Fruit fly (Drosophila melanogaster) whole organism, larva: Measurements from ENCODE around the gene Sil1.

Experiments
- noc ChIP-seq: fragments of 200-800 bp; sonication (Bioruptor generic); optimal IDR thresholded peaks from 3 replicates; lab custom pipeline; 2019; ENCODE audit warnings: missing biosample characterization, mild to moderate bottlenecking, missing genetic modification characterization, moderate library complexity

Sil1 gene

DNA sequence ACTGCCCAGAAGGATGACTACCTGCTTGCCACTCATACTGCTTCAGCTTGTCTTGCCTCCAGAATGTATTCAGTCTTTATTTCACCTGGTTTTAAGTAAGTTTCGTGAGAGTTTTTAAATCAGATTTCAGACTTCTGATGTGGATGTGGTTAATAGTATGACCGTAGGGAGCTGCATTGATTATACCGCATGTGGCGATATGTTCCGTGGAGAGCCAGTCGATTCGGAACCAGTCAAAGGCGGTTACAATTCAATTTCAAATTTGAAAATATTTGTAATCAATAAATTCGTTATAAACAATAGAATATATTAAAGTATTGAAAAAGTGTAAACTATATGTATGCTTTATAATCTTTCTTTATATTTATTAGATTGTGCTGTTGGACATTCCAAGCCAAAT is at the start of gene Sil1:
Gene Sil1 (minus strand): TSS at position 168 of the 400 bp plus-strand sequence.
- no peak for TF ChIP-seq noc

DNA sequence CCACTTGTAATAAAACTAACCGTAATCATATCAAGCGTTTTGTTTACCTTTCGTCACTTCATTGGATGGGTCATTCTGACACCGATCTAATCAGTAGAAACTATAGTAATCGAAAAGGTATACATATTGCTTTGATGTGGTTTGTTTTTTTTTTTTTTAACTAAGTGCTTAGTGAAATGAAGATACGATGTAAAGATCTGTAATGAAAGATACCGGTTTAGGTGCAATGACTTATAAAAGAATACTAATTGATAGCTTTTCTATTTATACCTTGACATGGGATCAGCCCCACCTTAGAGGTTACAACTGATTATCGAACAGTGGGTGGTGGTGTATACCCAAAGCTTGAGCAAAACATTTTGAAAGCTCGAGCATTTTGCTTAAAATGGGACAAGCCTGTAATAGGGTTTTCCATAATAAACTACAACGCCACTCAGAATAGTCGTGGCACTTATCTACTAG is 47.9 kb upstream of the Sil1 start, which contains the start of gene CG31300:
Gene CG31300 (plus strand): TSS at position 412 of the 462 bp plus-strand sequence.
- TF ChIP-seq noc = no peak

DNA sequence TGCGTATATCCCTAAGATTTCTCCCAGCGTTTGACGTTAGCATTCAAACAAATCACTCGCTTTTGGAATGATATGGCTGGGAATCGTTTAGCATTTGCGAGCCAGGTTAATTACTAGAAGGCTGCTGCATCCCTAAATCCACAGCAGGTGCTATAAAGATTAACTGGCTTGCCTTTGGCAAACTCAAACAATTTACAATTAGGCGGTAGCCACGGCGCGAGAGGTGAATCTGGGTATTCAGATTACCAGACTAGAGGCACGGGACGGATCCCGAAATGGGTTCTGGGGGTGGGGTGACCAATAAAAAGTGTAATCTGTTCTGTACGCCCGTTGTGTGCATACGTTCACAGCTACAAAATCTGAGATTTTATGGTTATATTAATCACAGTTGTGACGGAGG is 45.8 kb upstream of the Sil1 start, which contains the start of gene CG11892:
Gene CG11892 (plus strand): TSS at position 384 of the 400 bp plus-strand sequence.
- peak; percentile 84 for TF ChIP-seq noc

DNA sequence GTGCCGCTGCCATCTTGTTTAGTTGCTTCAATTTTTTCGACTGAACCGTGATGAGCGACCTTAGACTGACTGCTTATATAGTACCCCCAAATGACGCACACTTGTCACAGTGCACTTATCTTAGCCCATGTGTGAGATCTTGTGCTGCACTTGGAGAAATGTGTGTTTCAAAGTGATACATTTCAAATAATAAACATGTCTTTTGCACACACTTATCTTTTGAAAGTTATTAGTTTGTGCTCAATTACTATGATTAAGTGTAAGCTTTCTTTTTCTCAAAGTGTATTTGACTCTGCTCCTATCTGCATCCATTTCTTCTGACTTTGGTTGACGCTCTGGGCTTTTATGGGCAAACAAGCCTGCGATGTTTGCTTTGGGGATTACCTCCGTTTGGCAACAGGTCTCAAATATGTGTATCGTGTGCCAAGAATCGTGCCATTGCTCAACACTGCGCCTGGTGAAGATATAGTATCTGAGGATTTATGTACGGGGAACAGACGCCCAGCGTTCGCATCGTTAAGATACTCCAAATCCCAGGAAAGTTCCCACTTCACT is 44.5 kb upstream of the Sil1 start, which contains the start of gene CG10514:
Gene CG10514 (minus strand): TSS at position 51 of the 555 bp plus-strand sequence.
- TF ChIP-seq noc = peak; percentile 65

DNA sequence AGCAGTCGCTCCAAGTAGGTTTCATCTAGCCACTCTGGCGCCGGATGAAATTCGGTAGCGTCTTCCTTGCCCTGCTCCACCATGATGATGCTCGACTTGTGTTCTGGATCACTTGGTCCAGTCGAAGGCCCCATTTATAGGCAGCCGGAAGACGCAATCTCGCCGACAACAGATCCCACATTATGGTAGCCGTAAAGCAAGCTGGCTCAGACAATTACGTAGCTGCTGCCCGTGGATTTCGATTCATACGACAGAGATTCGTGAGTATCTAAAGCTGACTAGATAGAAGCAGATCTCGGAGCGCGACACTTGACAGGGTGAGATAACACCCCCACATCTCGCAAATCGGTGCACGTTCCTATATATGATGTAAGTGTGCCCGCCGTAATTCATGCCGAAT is 41.8 kb upstream of the Sil1 start, which contains the start of gene CG10513:
Gene CG10513 (minus strand): TSS at position 101 of the 400 bp plus-strand sequence.
- TF ChIP-seq noc = no peak

DNA sequence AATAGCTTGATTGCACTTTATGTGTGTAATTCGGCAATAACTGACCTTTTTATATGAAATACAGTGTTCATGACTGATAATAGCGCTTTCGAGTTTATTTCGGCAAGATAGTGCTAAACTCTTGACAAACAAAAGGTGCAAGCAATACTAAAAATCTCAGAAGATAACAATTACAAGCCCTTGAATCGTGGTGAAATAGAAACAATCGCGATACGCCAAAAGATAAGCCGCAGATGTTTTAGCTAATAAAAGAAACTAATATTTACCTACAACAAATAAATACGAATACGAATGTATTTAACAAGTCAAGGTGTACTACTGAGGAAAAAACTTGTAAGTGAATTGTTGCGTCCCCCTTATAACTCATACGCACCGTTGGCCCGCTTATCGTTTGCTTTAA is 39.9 kb upstream of the Sil1 start:
- TF ChIP-seq noc = peak; percentile 48

DNA sequence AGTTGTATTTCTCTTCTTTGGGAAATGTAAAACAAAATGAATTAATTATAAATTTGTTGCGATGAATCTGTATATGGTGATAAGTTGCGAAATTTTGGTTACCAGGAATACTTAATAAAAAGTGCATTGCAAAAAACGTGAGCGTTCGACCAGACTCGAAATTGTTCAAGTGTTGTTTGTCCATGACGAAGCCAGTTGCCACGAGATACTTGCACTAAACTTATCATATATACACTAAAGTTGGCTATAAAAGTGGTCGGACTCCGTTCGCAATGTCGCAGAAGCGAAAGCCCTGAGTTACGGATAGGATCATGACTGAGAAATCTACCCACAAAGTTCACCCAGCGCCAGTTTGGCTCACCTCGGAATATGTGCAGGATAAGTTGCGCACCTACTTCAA is 38.2 kb upstream of the Sil1 start, which contains the start of gene CG11878:
Gene CG11878 (plus strand): TSS at position 301 of the 400 bp plus-strand sequence.
- no peak for TF ChIP-seq noc

DNA sequence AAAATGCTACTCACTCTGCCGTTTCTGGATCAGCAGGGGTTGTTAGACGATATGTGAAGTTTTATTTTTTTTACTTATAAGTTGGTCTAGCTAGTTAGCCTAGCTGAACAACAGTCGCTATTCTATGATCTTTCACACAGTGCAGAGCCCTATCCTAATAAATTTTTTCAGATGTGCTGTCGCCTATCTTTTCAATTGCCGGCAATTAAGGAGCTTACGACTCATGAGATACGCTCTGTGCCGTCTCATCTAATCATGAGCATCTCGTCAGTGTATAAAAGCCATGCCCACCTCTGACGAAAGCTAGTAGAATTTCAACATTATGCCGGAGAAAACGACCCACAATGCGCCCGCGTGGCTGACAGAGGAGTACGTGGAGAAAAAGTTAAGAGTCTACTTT is 34.6 kb upstream of the Sil1 start, which contains the start of the genes CG11889 and CG11891:
Gene CG11889 (plus strand): TSS at position 301 of the 400 bp plus-strand sequence.
Gene CG11891 (plus strand): TSS at position 301 of the 400 bp plus-strand sequence.
- peak; percentile 9 for TF ChIP-seq noc

DNA sequence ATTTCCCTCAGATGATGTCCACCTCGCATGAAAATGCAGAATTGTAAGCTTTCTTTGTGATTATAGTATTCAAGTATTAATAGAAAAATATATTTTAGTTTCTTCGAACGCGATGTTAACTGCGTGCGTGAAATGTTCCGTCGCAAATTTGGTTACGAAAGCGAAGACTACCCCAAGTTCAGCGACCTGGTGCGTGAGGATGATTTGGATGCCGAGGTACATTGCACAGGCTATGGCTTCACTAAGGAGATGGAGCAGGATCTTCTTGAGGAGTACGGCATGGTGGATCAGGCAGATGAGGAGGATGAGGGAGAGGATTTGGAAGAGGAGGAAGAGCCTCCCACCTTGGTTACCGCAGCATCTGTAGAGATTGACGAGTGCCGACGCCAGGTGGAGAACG is 31.4 kb upstream of the Sil1 start:
- no peak for TF ChIP-seq noc

DNA sequence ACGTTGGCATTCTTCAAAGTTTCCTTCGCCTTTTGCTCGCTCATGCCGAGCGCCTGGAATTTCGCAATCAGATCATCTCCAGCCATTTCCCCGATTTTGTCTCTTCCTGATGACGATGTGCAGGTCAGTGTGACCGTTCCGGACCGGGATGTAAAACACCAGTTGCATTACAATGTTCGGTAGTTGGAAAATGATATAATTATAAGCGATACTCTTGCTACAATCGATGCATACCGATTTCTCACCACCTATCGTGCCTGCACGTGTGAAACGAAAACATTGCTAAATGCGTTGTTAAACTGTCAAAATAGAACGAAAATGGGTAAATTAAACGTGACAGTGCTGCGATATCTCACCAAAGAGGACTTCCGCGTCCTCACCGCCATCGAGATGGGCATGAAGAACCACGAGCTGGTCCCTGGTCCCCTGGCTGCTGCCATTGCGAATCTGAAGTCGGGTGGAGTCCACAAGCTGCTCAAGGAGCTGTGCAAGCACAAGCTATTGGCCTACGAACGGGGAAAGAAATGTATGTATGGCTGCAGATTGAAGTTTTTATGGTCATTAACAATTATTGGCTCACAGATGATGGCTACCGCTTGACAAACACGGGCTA is 30.4 kb upstream of the Sil1 start, which contains the start of the genes GlnRS and RIOK2:
Gene GlnRS (minus strand): TSS at position 133 of the 613 bp plus-strand sequence.
Gene RIOK2 (plus strand): TSS at position 256 of the 613 bp plus-strand sequence.
- peak; percentile 5 for TF ChIP-seq noc

DNA sequence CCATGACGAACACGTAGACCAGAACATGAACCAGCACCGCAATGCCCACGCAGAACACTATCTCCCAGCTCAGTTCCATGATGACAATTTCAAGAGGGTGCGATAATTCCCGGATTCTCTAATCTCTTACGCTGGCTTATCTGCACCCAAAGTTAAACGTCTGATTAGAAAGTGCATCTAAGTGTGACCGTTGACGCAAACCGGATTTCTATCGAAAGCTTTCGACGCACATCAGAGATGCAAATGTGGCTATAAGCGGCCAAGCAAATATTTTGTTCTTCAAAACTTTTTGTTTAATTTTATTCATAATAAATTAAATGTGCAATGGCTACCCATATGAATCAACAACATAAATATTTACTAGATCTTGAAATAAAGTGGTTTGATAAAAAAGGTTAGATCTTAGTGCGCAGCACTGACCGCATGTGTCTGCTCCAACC is 27.0 kb upstream of the Sil1 start, which contains the start of the genes Kdsr and CG11858:
Gene Kdsr (minus strand): TSS at position 177 of the 440 bp plus-strand sequence.
Gene CG11858 (plus strand): TSS at position 420 of the 440 bp plus-strand sequence.
- peak; percentile 79 for TF ChIP-seq noc

DNA sequence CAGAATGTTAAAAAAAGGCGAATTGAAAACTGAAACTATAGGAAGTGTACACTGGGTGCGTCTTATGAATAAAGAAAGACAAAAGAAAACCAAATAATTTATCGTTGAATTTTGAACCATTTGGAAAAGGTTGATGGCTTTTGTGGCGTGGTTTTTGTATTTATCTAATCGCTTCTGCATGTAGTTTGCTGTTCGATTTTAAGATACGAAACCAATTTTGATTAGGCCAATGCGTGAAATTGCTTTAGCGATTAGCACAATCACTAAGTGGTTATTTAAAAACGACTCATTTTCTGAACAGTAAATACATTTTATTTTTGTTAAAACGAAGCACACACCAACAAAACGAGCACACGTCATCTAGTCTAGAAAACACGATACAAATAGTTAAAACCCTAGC is 25.3 kb upstream of the Sil1 start:
- no peak for TF ChIP-seq noc

DNA sequence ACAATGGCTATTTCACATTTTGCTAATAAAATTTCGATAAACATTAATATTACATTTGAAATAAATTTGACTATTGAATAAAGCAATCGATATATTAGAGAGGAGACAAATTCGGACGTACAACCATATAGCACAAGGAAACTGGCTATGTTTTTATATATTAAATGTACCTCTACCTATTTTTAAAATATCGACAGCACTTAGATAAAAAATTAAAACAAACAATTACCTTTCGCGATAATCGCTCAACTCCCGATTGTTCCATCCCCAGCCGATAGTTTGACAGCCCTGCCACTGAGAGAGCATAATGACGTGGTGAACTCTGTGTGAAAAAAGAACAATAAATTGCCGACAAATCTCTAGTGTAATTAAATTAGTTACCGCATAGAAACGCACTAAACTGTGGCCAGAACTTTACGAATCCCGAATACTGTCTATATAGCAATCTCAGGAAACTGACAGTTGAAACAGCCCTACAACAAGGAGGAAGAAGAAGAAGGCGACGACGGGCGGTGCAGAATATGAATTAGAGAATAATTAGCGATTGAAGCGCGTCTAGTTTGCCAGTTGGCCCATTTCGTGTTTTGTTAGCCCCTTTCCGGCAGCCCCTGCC is 23.4 kb upstream of the Sil1 start, which contains the start of gene CG11857:
Gene CG11857 (plus strand): TSS at position 271 of the 613 bp plus-strand sequence.
- TF ChIP-seq noc = peak; percentile 95

DNA sequence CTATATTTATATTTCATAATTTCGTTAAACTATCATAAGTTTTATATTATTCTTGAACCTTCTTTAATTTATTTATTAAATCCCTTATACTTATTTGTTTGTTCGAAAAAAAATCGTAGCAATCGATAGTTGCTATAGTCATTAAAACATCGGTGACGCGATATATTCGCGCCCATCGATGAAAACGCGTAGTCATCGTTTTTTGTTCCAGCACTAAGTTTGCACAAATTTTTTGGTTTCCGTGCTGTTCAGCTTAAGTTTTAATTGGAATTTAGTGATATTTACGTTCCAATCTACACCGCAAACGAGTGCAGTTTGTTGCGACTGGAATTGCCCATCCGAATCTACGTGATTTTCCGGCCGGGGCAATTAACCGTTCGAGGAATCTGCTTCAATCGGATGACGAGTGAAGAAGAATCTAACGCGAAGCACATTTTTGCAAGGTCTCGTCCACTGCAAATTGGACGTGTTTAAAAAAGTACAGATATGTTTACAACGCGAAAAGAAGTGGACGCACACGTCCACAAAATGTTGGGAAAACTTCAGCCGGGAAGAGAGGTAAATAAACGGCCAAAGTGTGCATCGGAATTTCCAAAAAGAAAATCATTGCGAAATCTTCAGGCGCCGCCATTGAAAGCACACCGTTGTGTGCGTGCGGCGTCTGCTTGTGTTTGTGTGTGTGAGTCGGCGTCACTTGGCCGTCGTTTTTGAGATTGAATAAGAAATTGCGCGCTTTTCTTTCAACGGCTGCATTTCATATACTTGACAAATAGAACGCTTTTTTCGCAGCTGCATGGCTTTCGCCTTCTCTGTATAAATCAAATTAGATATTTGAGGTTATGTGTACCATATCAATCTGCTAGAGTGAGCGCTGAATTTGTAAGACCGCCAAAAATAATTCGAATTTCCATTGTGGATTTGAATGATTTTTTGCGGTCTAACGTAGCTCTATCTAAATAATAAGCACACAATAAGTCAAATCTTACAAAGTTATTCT is 14.1 kb upstream of the Sil1 start, which contains the start of gene Nup358:
Gene Nup358 (plus strand): TSS at position 204 of the 997 bp plus-strand sequence.
- TF ChIP-seq noc = no peak

DNA sequence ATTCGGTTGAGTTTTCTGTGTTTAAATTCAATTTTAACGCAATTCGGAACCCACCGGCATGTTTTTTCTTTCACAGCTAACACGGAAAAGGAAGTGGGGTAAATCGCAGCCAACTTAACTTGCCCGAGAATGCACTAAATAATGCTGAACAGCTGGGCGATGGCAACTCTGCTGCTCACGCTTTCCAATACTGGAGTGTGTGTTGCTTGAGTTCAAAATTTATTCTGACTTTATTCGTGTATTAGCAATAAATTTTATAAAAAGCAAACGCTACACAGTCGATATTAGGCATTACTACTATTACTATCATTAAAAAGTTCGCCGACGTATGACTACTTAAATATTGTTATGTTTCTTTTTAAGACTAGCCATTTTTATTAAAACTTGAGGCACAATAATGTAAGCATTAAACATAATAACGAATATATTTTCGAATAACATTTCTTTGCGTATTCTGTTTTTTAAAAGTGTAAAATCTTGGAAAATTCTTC is 12.1 kb upstream of the Sil1 start, which contains the start of the genes RpS27 and Nup37:
Gene RpS27 (minus strand): TSS at position 136 of the 491 bp plus-strand sequence.
Gene Nup37 (plus strand): TSS at position 280 of the 491 bp plus-strand sequence.
- TF ChIP-seq noc = peak; percentile 86
